Fruit fly (Drosophila melanogaster): ENCODE results near the gene CG3713.
A peak's percentile ranks its signal among the peaks of the same experiment; 100 is the strongest.

Gene CG3713

dm6 chrX:805907-806306, 41.0 kb downstream of the CG3713 start, which contains the start of gene Sec22 (continued):
- TF ChIP-seq CG6813 (GFP tag; optimal IDR thresholded peaks at IDR 0.05) (peak; percentile 30), luna (GFP tag; optimal IDR thresholded peaks at IDR 0.05) (no peak), Xbp1 (GFP tag; optimal IDR thresholded peaks at IDR 0.05) (peak; percentile 66), CG15601 (tag; optimal IDR thresholded peaks at IDR 0.05) (peak; percentile 18), CG14710 (tag; optimal IDR thresholded peaks at IDR 0.05) (peak; percentile 40), nmo (GFP tag; optimal IDR thresholded peaks at IDR 0.05) (no peak), mam (GFP tag; optimal IDR thresholded peaks at IDR 0.05) (no peak), GATAe (GFP tag; conservative IDR thresholded peaks at IDR 0.05) (no peak), CG6689 (GFP tag; IDR thresholded peaks at IDR 0.05) (no peak), cg (GFP tag; optimal IDR thresholded peaks at IDR 0.05) (no peak), CG4617 (GFP tag; optimal IDR thresholded peaks at IDR 0.05; ENCODE audit: borderline replicate concordance) (peak; percentile 51), CG7745 (tag; optimal IDR thresholded peaks at IDR 0.05) (no peak), sug (tag; optimal IDR thresholded peaks at IDR 0.05) (no peak), Camta (GFP tag; optimal IDR thresholded peaks at IDR 0.05) (no peak), MBD-R2 (GFP tag; IDR thresholded peaks at IDR 0.05) (peak; percentile 77), gt (GFP tag; IDR thresholded peaks at IDR 0.05) (no peak), Dref (GFP tag; IDR thresholded peaks at IDR 0.05) (peak; percentile 29), trem (tag; optimal IDR thresholded peaks at IDR 0.05) (peak; percentile 9), Trl (optimal IDR thresholded peaks at IDR 0.05) (no peak), Trl (GFP tag; optimal IDR thresholded peaks at IDR 0.05) (no peak), CG12659 (GFP tag; optimal IDR thresholded peaks at IDR 0.05) (peak; percentile 46), Dp (GFP tag; optimal IDR thresholded peaks at IDR 0.05) (peak; percentile 38), CG18011 (GFP tag; optimal IDR thresholded peaks at IDR 0.05) (no peak), unpg (GFP tag; optimal IDR thresholded peaks at IDR 0.05) (peak; percentile 15), vvl (GFP tag; IDR thresholded peaks at IDR 0.05) (no peak), CG11695 (GFP tag; IDR thresholded peaks at IDR 0.05) (no peak), lmd (GFP tag; IDR thresholded peaks at IDR 0.05) (no peak), Usf (GFP tag; optimal IDR thresholded peaks at IDR 0.05) (no peak), CG17385 (GFP tag; optimal IDR thresholded peaks at IDR 0.05) (no peak), sr (GFP tag; IDR thresholded peaks at IDR 0.05) (no peak), pnt (GFP tag; optimal IDR thresholded peaks at IDR 0.05) (no peak), ci (GFP tag; IDR thresholded peaks at IDR 0.05) (peak; percentile 31; the same call in 1 of the 3 replicates), bsh (GFP tag; optimal IDR thresholded peaks at IDR 0.05) (no peak), YL-1 (GFP tag; optimal IDR thresholded peaks at IDR 0.05) (peak; percentile 51), CG12236 (GFP tag; optimal IDR thresholded peaks at IDR 0.05) (no peak), CG9437 (GFP tag; optimal IDR thresholded peaks at IDR 0.05) (no peak), CG17328 (GFP tag; IDR thresholded peaks at IDR 0.05) (no peak), psq (GFP tag; optimal IDR thresholded peaks at IDR 0.05) (no peak), MESR4 (GFP tag; optimal IDR thresholded peaks at IDR 0.05) (peak; percentile 88), CG11723 (GFP tag; optimal IDR thresholded peaks at IDR 0.05) (no peak), jumu (GFP tag; optimal IDR thresholded peaks at IDR 0.05) (no peak), CG7963 (GFP tag; IDR thresholded peaks at IDR 0.05; ENCODE audit: partially characterized antibody) (no peak), CG1024 (GFP tag; IDR thresholded peaks at IDR 0.05) (no peak), Hey (tag; optimal IDR thresholded peaks at IDR 0.05) (no peak), Sin3A (optimal IDR thresholded peaks at IDR 0.05) (peak; percentile 36), nom (GFP tag; optimal IDR thresholded peaks at IDR 0.05) (peak; percentile 1), fd96Cb (tag; optimal IDR thresholded peaks at IDR 0.05) (no peak), Tbp (GFP tag; optimal IDR thresholded peaks at IDR 0.05) (no peak), tgo (GFP tag; IDR thresholded peaks at IDR 0.05) (no peak), Gsc (GFP tag; IDR thresholded peaks at IDR 0.05) (no peak), CG9797 (GFP tag; optimal IDR thresholded peaks at IDR 0.05) (peak; percentile 75), Poxn (GFP tag; IDR thresholded peaks at IDR 0.05) (no peak), ssp (GFP tag; IDR thresholded peaks at IDR 0.05) (no peak)

Measured in whole organism, embryonic.